Worm (Caenorhabditis elegans): ENCODE results near the gene H06H21.37.

ce11 chrIV:4780129-4780528 lies 29.6 kb downstream of the H06H21.37 start, which contains the start of gene set-15:
- TF ChIP-seq unc-62 (GFP tag; optimal IDR thresholded peaks at IDR 0.05) (no peak), ces-1 (GFP tag; optimal IDR thresholded peaks at IDR 0.05) (no peak)

All from whole organism, mixed stage, embryonic.